Fruit fly (Drosophila melanogaster) Kc167 (cell line): ENCODE data around the gene CG13712.

Experiments
- Myc ChIP-seq: fragments of >200 bp; optimal IDR thresholded peaks from 2 replicates; lab custom pipeline; 2017; ENCODE audit warnings: missing external identifiers
- Sin3A ChIP-seq: fragments of >200 bp; optimal IDR thresholded peaks from 2 replicates; lab custom pipeline; 2018; ENCODE audit warnings: missing external identifiers
- h ChIP-seq: fragments of >200 bp; optimal IDR thresholded peaks from 3 replicates; lab custom pipeline; 2018; ENCODE audit warnings: missing external identifiers
- insv ChIP-seq: fragments of >200 bp; optimal IDR thresholded peaks from 3 replicates; lab custom pipeline; 2018; ENCODE audit warnings: missing external identifiers
- psq ChIP-seq: fragments of >200 bp; optimal IDR thresholded peaks from 2 replicates; lab custom pipeline; 2017; ENCODE audit warnings: missing external identifiers
- ttk ChIP-seq: sonication (Bioruptor generic); optimal IDR thresholded peaks from 2 replicates; lab custom pipeline; 2017; ENCODE audit warnings: missing external identifiers

DNA sequence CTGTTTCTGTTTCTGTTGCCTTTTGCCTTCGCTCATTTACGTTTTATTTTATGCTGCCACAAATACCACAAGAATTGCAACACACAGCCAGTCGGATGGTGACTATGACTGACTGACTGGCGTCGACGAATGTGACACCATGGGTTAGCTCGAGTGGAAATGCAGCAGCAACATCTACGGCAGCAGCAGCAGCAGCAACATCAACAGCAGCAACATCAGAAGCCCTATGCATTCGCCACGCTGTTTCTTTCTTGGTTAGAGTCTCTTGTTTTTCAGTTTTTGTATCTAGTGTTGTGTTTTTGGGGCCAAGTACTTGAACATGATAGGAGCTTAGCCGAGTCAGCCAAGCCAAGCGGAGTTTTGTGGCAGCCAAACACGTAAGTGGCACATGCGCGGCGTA, 20.1 kb upstream of the CG13712 start:
- TF ChIP-seq insv (lab: Kevin White, UChicago) (no peak), psq (no peak), ttk (lab: Kevin White, UChicago) (no peak), Myc (lab: Kevin White, UChicago) (no peak), Sin3A (lab: Kevin White, UChicago) (no peak), h (lab: Kevin White, UChicago) (no peak)
